Worm (Caenorhabditis elegans): Measurements from ENCODE around the gene Y52D5A.2.
"Not testable (repeated sequence)": the region's sequence is repeated elsewhere in the genome, so short reads cannot be mapped to it uniquely, and the experiment has no call there.

ce11 chrIV:5491054-5491453, 26.8 kb upstream of the Y52D5A.2 start, which contains the start of gene B0273.115:
- TF ChIP-seq flt-1, ztf-29 (GFP tag; IDR thresholded peaks at IDR 0.05): not testable (repeated sequence)
